Worm (Caenorhabditis elegans): ENCODE measurements around the gene T01D3.3.

DNA sequence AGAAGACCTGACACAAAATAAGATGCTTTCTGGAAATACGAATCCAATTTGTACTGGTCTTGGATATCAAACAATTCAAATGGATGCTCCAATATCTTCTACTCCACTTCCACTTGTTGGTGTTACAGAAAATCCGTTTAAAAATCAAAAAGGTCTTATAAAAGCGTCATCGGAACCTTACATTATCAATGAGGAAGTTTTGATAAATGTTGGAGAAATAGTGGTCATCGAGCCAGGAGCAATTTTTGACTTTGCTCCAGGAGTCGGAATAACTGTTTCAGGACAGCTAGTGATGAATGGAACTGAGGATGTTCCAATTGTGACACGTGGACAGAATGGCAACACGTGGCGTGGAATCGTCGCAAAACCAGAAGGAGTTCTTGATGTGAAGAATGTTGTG is 10.0 kb upstream of the T01D3.3 start:
- TF ChIP-seq ama-1 (optimal IDR thresholded peaks at IDR 0.05) (no peak), hnd-1 (tag; optimal IDR thresholded peaks at IDR 0.05) (no peak), pes-1 (GFP tag; IDR thresholded peaks at IDR 0.05) (no peak), B0310.2 (tag; optimal IDR thresholded peaks at IDR 0.05) (no peak), ceh-13 (GFP tag; optimal IDR thresholded peaks at IDR 0.05) (no peak), sea-1 (GFP tag; conservative IDR thresholded peaks at IDR 0.05) (no peak)

Data from whole organism, early embryonic.